Worm (Caenorhabditis elegans) whole organism, L2 larva: ENCODE data around the gene C08B6.10.

ENCODE experiments used
- R02D3.7 ChIP-seq: fragments of 150-350 bp; optimal IDR thresholded peaks from 2 replicates; lab custom pipeline; 2014; ENCODE audit warnings: missing biosample characterization, missing genetic modification characterization
- aly-2 ChIP-seq: fragments of 150-350 bp; optimal IDR thresholded peaks from 2 replicates; lab custom pipeline; 2014; ENCODE audit warnings: missing biosample characterization, missing genetic modification characterization
- ama-1 ChIP-seq: fragments of 150-350 bp; optimal IDR thresholded peaks from 2 replicates; lab custom pipeline; 2018; ENCODE audit warnings: inconsistent platforms
- ceh-82 ChIP-seq: fragments of 150-350 bp; optimal IDR thresholded peaks from 2 replicates; lab custom pipeline; 2014; ENCODE audit warnings: missing biosample characterization, missing genetic modification characterization
- dmd-4 ChIP-seq: sonication (generic microtip); optimal IDR thresholded peaks from 2 replicates; lab custom pipeline; 2017; ENCODE audit warnings: missing biosample characterization, missing genetic modification characterization
- fos-1 ChIP-seq: fragments of 150-350 bp; optimal IDR thresholded peaks from 2 replicates; lab custom pipeline; 2014; ENCODE audit warnings: missing biosample characterization, missing genetic modification characterization
- mdl-1 ChIP-seq, 2 experiments: fragments of 150-350 bp in 1 of 2; sonication (generic microtip) in 1 of 2; optimal IDR thresholded peaks; 2 replicates each; lab custom pipeline; 2017; ENCODE audit warnings: missing biosample characterization in 2 of 2, missing genetic modification characterization in 2 of 2
- nhr-11 ChIP-seq: fragments of 150-350 bp; optimal IDR thresholded peaks from 2 replicates; lab custom pipeline; 2014; ENCODE audit warnings: missing biosample characterization, missing genetic modification characterization
- nhr-25 ChIP-seq: fragments of 150-350 bp; sonication (generic microtip); optimal IDR thresholded peaks from 3 replicates; lab custom pipeline; 2014; ENCODE audit warnings: missing biosample characterization, missing genetic modification characterization
- nhr-77 ChIP-seq: fragments of 150-350 bp; optimal IDR thresholded peaks from 2 replicates; lab custom pipeline; 2014; ENCODE audit warnings: missing biosample characterization, missing genetic modification characterization
- ztf-4 ChIP-seq: fragments of 150-350 bp; optimal IDR thresholded peaks from 2 replicates; lab custom pipeline; 2014; ENCODE audit warnings: missing biosample characterization, missing genetic modification characterization

ce11 chrV:10133277-10133676, 8.0 kb downstream of the C08B6.10 start:
- TF ChIP-seq nhr-77 (no peak), ama-1 (lab: Kevin White, UChicago) (no peak), R02D3.7 (no peak), nhr-11 (no peak), mdl-1 (tag; optimal IDR thresholded peaks at IDR 0.05; lab: Kevin White, UChicago) (no peak), ceh-82 (tag; lab: Kevin White, UChicago) (no peak), dmd-4 (tag; lab: Kevin White, UChicago) (no peak), fos-1 (tag; lab: Kevin White, UChicago) (no peak), nhr-25 (no peak), aly-2 (no peak), ztf-4 (tag; lab: Kevin White, UChicago) (no peak)
